Fruit fly (Drosophila melanogaster) whole organism, embryonic: ENCODE measurements around the gene Tim17b1.

Source experiments
- Ada2b ChIP-seq: fragments of 200-800 bp; sonication (Bioruptor generic); IDR thresholded peaks from 2 replicates; pipeline ENCODE4 v1.3.6; 2022; ENCODE audit warnings: missing biosample characterization, missing genetic modification characterization
- Antp ChIP-seq: fragments of 200-800 bp; sonication (Bioruptor generic); optimal IDR thresholded peaks from 3 replicates; lab custom pipeline; 2016; ENCODE audit warnings: missing biosample characterization, missing genetic modification characterization
- CG1024 ChIP-seq: fragments of 200-800 bp; sonication (Bioruptor generic); IDR thresholded peaks from 2 replicates; pipeline ENCODE4 v1.3.6; 2022; ENCODE audit warnings: missing biosample characterization, missing genetic modification characterization
- CG10462 ChIP-seq: fragments of 200-800 bp; sonication (Bioruptor generic); optimal IDR thresholded peaks from 2 replicates; lab custom pipeline; 2016; ENCODE audit warnings: missing biosample characterization, missing genetic modification characterization
- CG10565 ChIP-seq: fragments of 200-800 bp; sonication (Bioruptor generic); optimal IDR thresholded peaks from 3 replicates; lab custom pipeline; 2016; ENCODE audit warnings: missing biosample characterization, mild to moderate bottlenecking, missing genetic modification characterization
- CG11247 ChIP-seq: fragments of 200-800 bp; sonication (Bioruptor generic); IDR thresholded peaks from 2 replicates; pipeline ENCODE4 v1.3.6; 2022; ENCODE audit warnings: missing biosample characterization, missing genetic modification characterization
- CG12659 ChIP-seq: fragments of 200-800 bp; sonication (Bioruptor generic); optimal IDR thresholded peaks from 3 replicates; lab custom pipeline; 2017; ENCODE audit warnings: mild to moderate bottlenecking, missing biosample characterization, missing genetic modification reagents, missing genetic modification characterization
- CG13296 ChIP-seq: fragments of 200-800 bp; sonication (Bioruptor generic); optimal IDR thresholded peaks from 3 replicates; lab custom pipeline; 2018; ENCODE audit warnings: missing biosample characterization, mild to moderate bottlenecking, missing genetic modification characterization
- CG13775 ChIP-seq: fragments of 200-800 bp; sonication (Bioruptor generic); optimal IDR thresholded peaks from 3 replicates; lab custom pipeline; 2017; ENCODE audit warnings: missing biosample characterization, mild to moderate bottlenecking, missing genetic modification characterization
- CG17361 ChIP-seq: fragments of 200-800 bp; sonication (Bioruptor generic); IDR thresholded peaks from 3 replicates; pipeline ENCODE4 v1.3.6; 2022; ENCODE audit warnings: missing biosample characterization, missing genetic modification characterization
- CG17612 ChIP-seq: fragments of 200-800 bp; sonication (Bioruptor generic); IDR thresholded peaks from 2 replicates; pipeline ENCODE4 v1.3.6; 2022; ENCODE audit warnings: missing biosample characterization, missing genetic modification characterization
- CG1832 ChIP-seq: fragments of 200-800 bp; sonication (Bioruptor generic); optimal IDR thresholded peaks from 2 replicates; lab custom pipeline; 2017; ENCODE audit warnings: missing biosample characterization, mild to moderate bottlenecking, missing genetic modification characterization, inconsistent platforms
- CG33557 ChIP-seq: fragments of 200-800 bp; sonication (Bioruptor generic); optimal IDR thresholded peaks from 2 replicates; lab custom pipeline; 2019; ENCODE audit warnings: missing biosample characterization, mild to moderate bottlenecking, missing genetic modification characterization, moderate library complexity
- CG4820 ChIP-seq: fragments of 200-800 bp; sonication (Bioruptor generic); optimal IDR thresholded peaks from 3 replicates; lab custom pipeline; 2016; ENCODE audit warnings: missing biosample characterization, missing genetic modification characterization
- CG7372 ChIP-seq: fragments of 200-800 bp; sonication (Bioruptor generic); IDR thresholded peaks from 2 replicates; pipeline ENCODE4 v1.3.6; 2022; ENCODE audit warnings: missing biosample characterization, missing genetic modification characterization
- CG8290 ChIP-seq, 3 experiments: fragments of 200-800 bp; sonication (Bioruptor generic); optimal IDR thresholded peaks; 2 replicates each; lab custom pipeline; 2016 to 2019; ENCODE audit warnings: missing biosample characterization in 3 of 3, missing genetic modification characterization in 3 of 3, mild to moderate bottlenecking in 2 of 3, moderate library complexity in 1 of 3
- CG8944 ChIP-seq: fragments of 200-800 bp; sonication (Bioruptor generic); optimal IDR thresholded peaks from 3 replicates; lab custom pipeline; 2016; ENCODE audit warnings: missing biosample characterization, missing genetic modification characterization
- CTCF ChIP-seq: fragments of 200-800 bp; sonication (Bioruptor generic); optimal IDR thresholded peaks from 2 replicates; lab custom pipeline; 2017; ENCODE audit warnings: missing biosample characterization, mild to moderate bottlenecking, missing genetic modification characterization, moderate library complexity
- D ChIP-seq, 2 experiments: fragments of 200-800 bp in 1 of 2; fragments of >200 bp in 1 of 2; sonication (Bioruptor generic) in 1 of 2; optimal IDR thresholded peaks; 2 replicates in 1 of 2; 3 replicates in 1 of 2; lab custom pipeline; 2017; ENCODE audit warnings: mild to moderate bottlenecking in 1 of 2, missing biosample characterization in 1 of 2, missing genetic modification characterization in 1 of 2, missing genetic modification reagents in 1 of 2
- Dfd ChIP-seq, 2 experiments: fragments of >200 bp; optimal IDR thresholded peaks; 2 replicates each; lab custom pipeline; 2017; ENCODE audit warnings: missing biosample characterization in 2 of 2, missing genetic modification characterization in 2 of 2
- Drgx ChIP-seq: fragments of 200-800 bp; sonication (Bioruptor generic); IDR thresholded peaks from 2 replicates; pipeline ENCODE4 v1.3.6; 2022; ENCODE audit warnings: missing biosample characterization, missing genetic modification characterization
- GATAe ChIP-seq: fragments of 200-800 bp; sonication (Bioruptor generic); conservative IDR thresholded peaks from 2 replicates; pipeline ENCODE4 v1.3.6; 2022; ENCODE audit warnings: missing biosample characterization, missing genetic modification characterization
- Hmr ChIP-seq: fragments of 200-800 bp; sonication (Bioruptor generic); optimal IDR thresholded peaks from 3 replicates; lab custom pipeline; 2017; ENCODE audit warnings: mild to moderate bottlenecking, missing biosample characterization, missing genetic modification reagents, missing genetic modification characterization
- Hr51 ChIP-seq, 2 experiments: fragments of 200-800 bp; sonication (Bioruptor generic); optimal IDR thresholded peaks; 2 replicates in 1 of 2; 3 replicates in 1 of 2; lab custom pipeline; 2016 to 2018; ENCODE audit warnings: missing biosample characterization in 2 of 2, missing genetic modification characterization in 2 of 2, mild to moderate bottlenecking in 1 of 2, moderate library complexity in 1 of 2
- MTF-1 ChIP-seq: fragments of 200-800 bp; sonication (Bioruptor generic); optimal IDR thresholded peaks from 2 replicates; lab custom pipeline; 2018; ENCODE audit warnings: missing biosample characterization, mild to moderate bottlenecking, missing genetic modification characterization, borderline replicate concordance
- Med ChIP-seq: fragments of 200-800 bp; sonication (Bioruptor generic); peaks from one replicate; lab custom pipeline; 2016; ENCODE audit warnings: missing biosample characterization, missing genetic modification characterization, mild to moderate bottlenecking, inconsistent platforms, moderate library complexity
- Mrtf ChIP-seq: fragments of 200-800 bp; sonication (Bioruptor generic); IDR thresholded peaks from 3 replicates; pipeline ENCODE4 v1.3.6; 2022; ENCODE audit warnings: missing biosample characterization, missing genetic modification characterization
- Ptx1 ChIP-seq: fragments of 200-800 bp; sonication (Bioruptor generic); IDR thresholded peaks from 2 replicates; pipeline ENCODE4 v1.3.6; 2022; ENCODE audit warnings: missing biosample characterization, missing genetic modification characterization
- Scr ChIP-seq: fragments of 200-800 bp; sonication (Bioruptor generic); IDR thresholded peaks from 2 replicates; pipeline ENCODE4 v1.3.6; 2022; ENCODE audit warnings: missing biosample characterization, missing genetic modification characterization; ENCODE audit not compliant: partially characterized antibody
- Ssrp ChIP-seq: fragments of 200-800 bp; sonication (Bioruptor generic); optimal IDR thresholded peaks from 2 replicates; lab custom pipeline; 2018; ENCODE audit warnings: missing biosample characterization, mild to moderate bottlenecking, missing genetic modification characterization, moderate library complexity
- Taf1 ChIP-seq: fragments of 200-800 bp; sonication (Bioruptor generic); IDR thresholded peaks from 2 replicates; pipeline ENCODE4 v1.3.6; 2022; ENCODE audit warnings: missing biosample characterization, missing genetic modification characterization
- Usf ChIP-seq: fragments of 200-800 bp; sonication (Bioruptor generic); optimal IDR thresholded peaks from 2 replicates; lab custom pipeline; 2017; ENCODE audit warnings: missing genotype, missing biosample characterization, missing genetic modification characterization
- ci ChIP-seq: fragments of 200-800 bp; sonication (Bioruptor generic); IDR thresholded peaks from 3 replicates; pipeline ENCODE4 v1.3.6; 2022; ENCODE audit warnings: missing biosample characterization, missing genetic modification characterization
- cwo ChIP-seq: fragments of 200-800 bp; sonication (Bioruptor generic); optimal IDR thresholded peaks from 3 replicates; lab custom pipeline; 2017; ENCODE audit warnings: missing biosample characterization, missing genetic modification characterization, mild to moderate bottlenecking, moderate library complexity, missing genetic modification reagents
- danr ChIP-seq: fragments of 200-800 bp; sonication (Bioruptor generic); IDR thresholded peaks from 2 replicates; pipeline ENCODE4 v1.3.6; 2022; ENCODE audit warnings: missing biosample characterization, missing genetic modification characterization
- ems ChIP-seq: fragments of 200-800 bp; sonication (Bioruptor generic); optimal IDR thresholded peaks from 3 replicates; lab custom pipeline; 2016; ENCODE audit warnings: missing biosample characterization, missing genetic modification characterization
- en ChIP-seq: fragments of 200-800 bp; sonication (Bioruptor generic); optimal IDR thresholded peaks from 2 replicates; lab custom pipeline; 2016; ENCODE audit warnings: missing biosample characterization, missing genetic modification characterization
- fd3F ChIP-seq: fragments of 200-800 bp; sonication (Bioruptor generic); optimal IDR thresholded peaks from 2 replicates; lab custom pipeline; 2018; ENCODE audit warnings: missing biosample characterization, mild to moderate bottlenecking, missing genetic modification characterization, moderate library complexity
- gt ChIP-seq: fragments of 200-800 bp; sonication (Bioruptor generic); IDR thresholded peaks from 2 replicates; pipeline ENCODE4 v1.3.6; 2022; ENCODE audit warnings: missing biosample characterization, missing genetic modification characterization
- nau ChIP-seq: fragments of 200-800 bp; sonication (Bioruptor generic); optimal IDR thresholded peaks from 3 replicates; lab custom pipeline; 2017; ENCODE audit warnings: missing biosample characterization, mild to moderate bottlenecking, missing genetic modification characterization, missing genetic modification reagents
- run ChIP-seq: fragments of 200-800 bp; sonication (Bioruptor generic); optimal IDR thresholded peaks from 3 replicates; lab custom pipeline; 2018; ENCODE audit warnings: missing biosample characterization, mild to moderate bottlenecking, missing genetic modification characterization
- salm ChIP-seq: fragments of 200-800 bp; sonication (Bioruptor generic); optimal IDR thresholded peaks from 2 replicates; lab custom pipeline; 2018; ENCODE audit warnings: missing biosample characterization, mild to moderate bottlenecking, missing genetic modification characterization
- scrt ChIP-seq: fragments of 200-800 bp; sonication (Bioruptor generic); optimal IDR thresholded peaks from 2 replicates; lab custom pipeline; 2018; ENCODE audit warnings: missing biosample characterization, mild to moderate bottlenecking, missing genetic modification characterization, moderate library complexity
- sd ChIP-seq: fragments of 200-800 bp; sonication (Bioruptor generic); optimal IDR thresholded peaks from 3 replicates; lab custom pipeline; 2018; ENCODE audit warnings: missing biosample characterization, mild to moderate bottlenecking, missing genetic modification characterization, moderate library complexity
- sim ChIP-seq: fragments of 200-800 bp; sonication (Bioruptor generic); IDR thresholded peaks from 2 replicates; pipeline ENCODE4 v1.3.6; 2022; ENCODE audit warnings: missing biosample characterization, missing genetic modification characterization
- sug ChIP-seq: fragments of 200-800 bp; optimal IDR thresholded peaks from 2 replicates; lab custom pipeline; 2019; ENCODE audit warnings: missing biosample characterization, mild to moderate bottlenecking, missing genetic modification characterization, moderate library complexity
- tx ChIP-seq: fragments of 200-800 bp; sonication (Bioruptor generic); optimal IDR thresholded peaks from 2 replicates; lab custom pipeline; 2016; ENCODE audit warnings: missing biosample characterization, missing genetic modification characterization
- z ChIP-seq: fragments of 200-800 bp; sonication (Bioruptor generic); IDR thresholded peaks from 3 replicates; pipeline ENCODE4 v1.3.6; 2022; ENCODE audit warnings: missing biosample characterization, missing genetic modification characterization
- zfh1 ChIP-seq: fragments of 200-800 bp; sonication (Bioruptor generic); IDR thresholded peaks from 3 replicates; pipeline ENCODE4 v1.3.6; 2022; ENCODE audit warnings: missing biosample characterization, missing genetic modification characterization

Gene Tim17b1

dm6 chr3R:5319059-5319785 lies 19.3 kb downstream of the Tim17b1 start (continued):
- TF ChIP-seq salm (tag; lab: Kevin White, UChicago) (no peak), CG10462 (peak; percentile 27), CG17361 (GFP tag; lab: Robert Waterston, UW) (peak; percentile 47; the same call in 1 of the 3 replicates), CG1832 (GFP tag; lab: Kevin White, UChicago) (no peak), nau (peak; percentile 30), Taf1 (no peak), Scr (no peak), CG4820 (GFP tag; lab: Kevin White, UChicago) (no peak), CG12659 (GFP tag; lab: Kevin White, UChicago) (no peak), danr (GFP tag; lab: Robert Waterston, UW) (no peak), zfh1 (GFP tag; lab: Robert Waterston, UW) (peak; percentile 63; the same call in 2 of the 3 replicates), CG13296 (GFP tag; lab: Kevin White, UChicago) (no peak), CG1024 (GFP tag; lab: Robert Waterston, UW) (no peak), MTF-1 (GFP tag; lab: Kevin White, UChicago) (peak; percentile 72), CG10565 (GFP tag; lab: Kevin White, UChicago) (no peak), fd3F (no peak), z (0 out of 3 replicates have a peak, but pooled peaks have one; percentile 42), Dfd (GFP tag; optimal IDR thresholded peaks at IDR 0.05; lab: Kevin White, UChicago) (no peak), CG11247 (GFP tag; lab: Robert Waterston, UW) (0 out of 2 replicates have a peak, but pooled peaks have one; percentile 26), D (optimal IDR thresholded peaks at IDR 0.05; lab: Kevin White, UChicago) (no peak), D (GFP tag; optimal IDR thresholded peaks at IDR 0.05; lab: Kevin White, UChicago) (peak; percentile 58), Ssrp (tag; lab: Kevin White, UChicago) (no peak), cwo (GFP tag; lab: Kevin White, UChicago) (no peak), Med (GFP tag; lab: Kevin White, UChicago) (peak; percentile 48), GATAe (GFP tag; lab: Robert Waterston, UW) (no peak), CTCF (GFP tag; lab: Kevin White, UChicago) (no peak), ci (GFP tag; lab: Robert Waterston, UW) (peak; percentile 53; the same call in 2 of the 3 replicates), Ptx1 (no peak), CG8944 (GFP tag; lab: Kevin White, UChicago) (no peak), Mrtf (GFP tag; lab: Robert Waterston, UW) (no peak), sim (GFP tag; lab: Robert Waterston, UW) (peak; percentile 68; the same call in 1 of the 2 replicates), CG7372 (GFP tag; lab: Robert Waterston, UW) (no peak), Usf (GFP tag; lab: Kevin White, UChicago) (no peak), CG8290 (GFP tag; optimal IDR thresholded peaks at IDR 0.05; lab: Kevin White, UChicago) (no peak), CG8290 (tag; optimal IDR thresholded peaks at IDR 0.05; lab: Kevin White, UChicago) (peak in 1 of 2 experiments; percentile 74), CG17612 (GFP tag; lab: Robert Waterston, UW) (no peak), Drgx (GFP tag; lab: Robert Waterston, UW) (no peak), tx (GFP tag; lab: Kevin White, UChicago) (peak; percentile 17), run (no peak), en (GFP tag; lab: Kevin White, UChicago) (peak; percentile 28), scrt (GFP tag; lab: Kevin White, UChicago) (peak; percentile 28), Ada2b (GFP tag; lab: Robert Waterston, UW) (no peak), CG13775 (GFP tag; lab: Kevin White, UChicago) (no peak), Hr51 (GFP tag; optimal IDR thresholded peaks at IDR 0.05; lab: Kevin White, UChicago) (peak in 1 of 2 experiments; percentile 10), sug (tag; lab: Kevin White, UChicago) (no peak), gt (GFP tag; lab: Robert Waterston, UW) (no peak), CG33557 (GFP tag; lab: Kevin White, UChicago) (peak; percentile 78), sd (peak; percentile 23), ems (GFP tag; lab: Kevin White, UChicago) (no peak), Hmr (GFP tag; lab: Kevin White, UChicago) (peak; percentile 38), Antp (GFP tag; lab: Kevin White, UChicago) (no peak)
